Worm (Caenorhabditis elegans): ENCODE results near the gene ZK813.4.

The ZK813.4 gene

ce11 chrX:3411565-3412022 lies 18.3 kb downstream of the ZK813.4 start, which contains the start of gene unc-78:
Gene unc-78 (minus strand): TSS chrX:3411615.
- TF ChIP-seq fkh-3 (tag; optimal IDR thresholded peaks at IDR 0.05) (no peak), nhr-80 (tag; optimal IDR thresholded peaks at IDR 0.05) (peak; percentile 12), ceh-58 (GFP tag; IDR thresholded peaks at IDR 0.05) (no peak)

ce11 chrX:3408717-3409303 lies 21.1 kb downstream of the ZK813.4 start:
- peak; percentile 36 for TF ChIP-seq chd-7 (tag; optimal IDR thresholded peaks at IDR 0.05)
- peak; percentile 61 for TF ChIP-seq nhr-90 (tag; optimal IDR thresholded peaks at IDR 0.05)
- TF ChIP-seq atf-7 (tag; optimal IDR thresholded peaks at IDR 0.05) = peak; percentile 82
- TF ChIP-seq sdz-38 (tag; optimal IDR thresholded peaks at IDR 0.05) = no peak
- no peak for TF ChIP-seq bed-2 (GFP tag; IDR thresholded peaks at IDR 0.05)
- no peak for TF ChIP-seq K11D2.4 (GFP tag; IDR thresholded peaks at IDR 0.05)
- TF ChIP-seq F37B4.10 (GFP tag; IDR thresholded peaks at IDR 0.05) = no peak
- TF ChIP-seq B0035.1 (tag; optimal IDR thresholded peaks at IDR 0.05) = no peak
- TF ChIP-seq F55B11.4 (tag; optimal IDR thresholded peaks at IDR 0.05; ENCODE audit: borderline replicate concordance, insufficient read depth) = no peak
- TF ChIP-seq nfya-1 (tag; optimal IDR thresholded peaks at IDR 0.05; ENCODE audit: borderline replicate concordance, insufficient read depth) = no peak
- no peak for TF ChIP-seq ceh-40 (GFP tag; IDR thresholded peaks at IDR 0.05)
- TF ChIP-seq ztf-18 (tag; optimal IDR thresholded peaks at IDR 0.05) = no peak
- TF ChIP-seq ceh-79 (tag; optimal IDR thresholded peaks at IDR 0.05) = no peak
- no peak for TF ChIP-seq sptf-2 (GFP tag; optimal IDR thresholded peaks at IDR 0.05)
- TF ChIP-seq nhr-179 (tag; optimal IDR thresholded peaks at IDR 0.05) = no peak
- TF ChIP-seq fkh-3 (tag; optimal IDR thresholded peaks at IDR 0.05) = no peak
- no peak for TF ChIP-seq pha-4 (tag; optimal IDR thresholded peaks at IDR 0.05)
- TF ChIP-seq nfya-2 (GFP tag; IDR thresholded peaks at IDR 0.05) = no peak
- peak; percentile 85 for TF ChIP-seq repo-1 (tag; optimal IDR thresholded peaks at IDR 0.05)
- peak; percentile 25; the same call in 1 of the 2 replicates for TF ChIP-seq ceh-100 (GFP tag; IDR thresholded peaks at IDR 0.05)
- TF ChIP-seq ekl-4 (GFP tag; IDR thresholded peaks at IDR 0.05) = 0 out of 2 replicates have a peak, but pooled peaks have one; percentile 25
- TF ChIP-seq snpc-4 (GFP tag; optimal IDR thresholded peaks at IDR 0.05) = no peak
- TF ChIP-seq snpc-4 (tag; optimal IDR thresholded peaks at IDR 0.05) = peak in 1 of 4 experiments; percentile 25
- no peak for TF ChIP-seq efl-1 (GFP tag; optimal IDR thresholded peaks at IDR 0.05)
- TF ChIP-seq somi-1 (GFP tag; optimal IDR thresholded peaks at IDR 0.05) = no peak
- TF ChIP-seq B0336.3 (GFP tag; IDR thresholded peaks at IDR 0.05) = peak; percentile 78
- TF ChIP-seq mes-4 (tag; optimal IDR thresholded peaks at IDR 0.05) = no peak
- no peak for TF ChIP-seq F39B2.1 (GFP tag; IDR thresholded peaks at IDR 0.05)
- peak; percentile 22 for TF ChIP-seq lin-54 (GFP tag; optimal IDR thresholded peaks at IDR 0.05)
- no peak for TF ChIP-seq xnd-1 (tag; optimal IDR thresholded peaks at IDR 0.05)
- peak; percentile 37 for TF ChIP-seq tlf-1 (GFP tag; optimal IDR thresholded peaks at IDR 0.05)
- no peak for TF ChIP-seq sea-2 (GFP tag; IDR thresholded peaks at IDR 0.05)
- TF ChIP-seq nhr-80 (tag; optimal IDR thresholded peaks at IDR 0.05) = peak; percentile 53
- TF ChIP-seq F10E7.11 (tag; optimal IDR thresholded peaks at IDR 0.05) = no peak
- TF ChIP-seq rpc-1 (optimal IDR thresholded peaks at IDR 0.05) = no peak
- no peak for TF ChIP-seq rpc-1 (tag; optimal IDR thresholded peaks at IDR 0.05)
- no peak for TF ChIP-seq K12H6.12 (tag; optimal IDR thresholded peaks at IDR 0.05)
- TF ChIP-seq egl-44 (GFP tag; IDR thresholded peaks at IDR 0.05) = no peak
- TF ChIP-seq C06A6.2 (GFP tag; conservative IDR thresholded peaks at IDR 0.05) = 0 out of 2 replicates have a peak, but pooled peaks have one; percentile 21
- TF ChIP-seq madf-8 (GFP tag; conservative IDR thresholded peaks at IDR 0.05) = no peak
- no peak for TF ChIP-seq ZK185.1 (tag; optimal IDR thresholded peaks at IDR 0.05; ENCODE audit: poor library complexity, severe bottlenecking)
- TF ChIP-seq gei-17 (GFP tag; optimal IDR thresholded peaks at IDR 0.05) = peak; percentile 62
- peak; percentile 92; the same call in 1 of the 2 replicates for TF ChIP-seq Y53G8AR.9 (GFP tag; conservative IDR thresholded peaks at IDR 0.05)
- no peak for TF ChIP-seq bed-1 (GFP tag; IDR thresholded peaks at IDR 0.05)
- no peak for TF ChIP-seq lin-40 (tag; optimal IDR thresholded peaks at IDR 0.05)
- TF ChIP-seq unc-130 (GFP tag; optimal IDR thresholded peaks at IDR 0.05) = no peak

Measured in whole organism, young adult.